Worm (Caenorhabditis elegans) whole organism, L2 larva: ENCODE measurements around the gene M57.2.

ENCODE experiments used
- C34F6.9 ChIP-seq: fragments of 150-350 bp; optimal IDR thresholded peaks from 2 replicates; lab custom pipeline; 2014; ENCODE audit warnings: missing biosample characterization, missing genetic modification characterization
- F13H6.1 ChIP-seq: sonication (generic microtip); optimal IDR thresholded peaks from 2 replicates; lab custom pipeline; 2016; ENCODE audit warnings: missing genetic modification characterization, missing compliant biosample characterization
- R02D3.7 ChIP-seq: fragments of 150-350 bp; optimal IDR thresholded peaks from 2 replicates; lab custom pipeline; 2014; ENCODE audit warnings: missing biosample characterization, missing genetic modification characterization
- Y55F3AM.14 ChIP-seq: fragments of 200-800 bp; sonication (Bioruptor generic); optimal IDR thresholded peaks from 2 replicates; lab custom pipeline; 2018; ENCODE audit warnings: mild to moderate bottlenecking, missing genetic modification characterization, missing compliant biosample characterization
- ZK546.5 ChIP-seq: sonication (generic microtip); optimal IDR thresholded peaks from 2 replicates; lab custom pipeline; 2017; ENCODE audit warnings: missing biosample characterization, missing genetic modification characterization
- alr-1 ChIP-seq: fragments of 150-350 bp; optimal IDR thresholded peaks from 2 replicates; lab custom pipeline; 2014; ENCODE audit warnings: missing biosample characterization, missing genetic modification characterization
- aly-2 ChIP-seq: fragments of 150-350 bp; optimal IDR thresholded peaks from 2 replicates; lab custom pipeline; 2014; ENCODE audit warnings: missing biosample characterization, missing genetic modification characterization
- ama-1 ChIP-seq: fragments of 150-350 bp; optimal IDR thresholded peaks from 2 replicates; lab custom pipeline; 2018; ENCODE audit warnings: inconsistent platforms
- blmp-1 ChIP-seq: sonication (generic microtip); optimal IDR thresholded peaks from 2 replicates; lab custom pipeline; 2017; ENCODE audit warnings: missing genetic modification characterization, mild to moderate bottlenecking, missing compliant biosample characterization, antibody characterized with exemption, moderate library complexity; ENCODE audit not compliant: insufficient read depth
- ceh-16 ChIP-seq: fragments of 150-350 bp; optimal IDR thresholded peaks from 2 replicates; lab custom pipeline; 2014; ENCODE audit warnings: missing biosample characterization, missing genetic modification characterization
- crh-2 ChIP-seq: sonication (generic microtip); optimal IDR thresholded peaks from 2 replicates; lab custom pipeline; 2017; ENCODE audit warnings: missing biosample characterization, missing genetic modification characterization
- dmd-4 ChIP-seq: sonication (generic microtip); optimal IDR thresholded peaks from 2 replicates; lab custom pipeline; 2017; ENCODE audit warnings: missing biosample characterization, missing genetic modification characterization
- egl-27 ChIP-seq: sonication (generic microtip); optimal IDR thresholded peaks from 3 replicates; lab custom pipeline; 2017; ENCODE audit warnings: missing biosample characterization, missing genetic modification reagents, missing genetic modification characterization
- elt-1 ChIP-seq: fragments of 150-350 bp; optimal IDR thresholded peaks from 2 replicates; lab custom pipeline; 2014; ENCODE audit warnings: missing biosample characterization, missing genetic modification characterization
- elt-3 ChIP-seq: sonication (generic microtip); optimal IDR thresholded peaks from 2 replicates; lab custom pipeline; 2017; ENCODE audit warnings: missing biosample characterization, missing genetic modification characterization
- fos-1 ChIP-seq: fragments of 150-350 bp; optimal IDR thresholded peaks from 2 replicates; lab custom pipeline; 2014; ENCODE audit warnings: missing biosample characterization, missing genetic modification characterization
- gmeb-1 ChIP-seq: fragments of 150-350 bp; optimal IDR thresholded peaks from 2 replicates; lab custom pipeline; 2014; ENCODE audit warnings: missing biosample characterization, missing genetic modification characterization
- lin-11 ChIP-seq: fragments of 150-350 bp; sonication (generic microtip); optimal IDR thresholded peaks from 2 replicates; lab custom pipeline; 2014; ENCODE audit warnings: missing biosample characterization, missing genetic modification characterization, inconsistent platforms, mixed read lengths
- lin-13 ChIP-seq: fragments of 150-350 bp; optimal IDR thresholded peaks from 2 replicates; lab custom pipeline; 2014; ENCODE audit warnings: missing biosample characterization, missing genetic modification reagents, missing genetic modification characterization
- lsy-2 ChIP-seq, 2 experiments: fragments of 150-350 bp in 1 of 2; sonication (generic microtip) in 1 of 2; optimal IDR thresholded peaks; 2 replicates each; lab custom pipeline; 2014 to 2017; ENCODE audit warnings: missing biosample characterization in 2 of 2, missing genetic modification characterization in 2 of 2
- mbf-1 ChIP-seq: sonication (generic microtip); optimal IDR thresholded peaks from 2 replicates; lab custom pipeline; 2017; ENCODE audit warnings: missing biosample characterization, missing genetic modification characterization
- mdl-1 ChIP-seq, 2 experiments: fragments of 150-350 bp in 1 of 2; sonication (generic microtip) in 1 of 2; optimal IDR thresholded peaks; 2 replicates each; lab custom pipeline; 2017; ENCODE audit warnings: missing biosample characterization in 2 of 2, missing genetic modification characterization in 2 of 2
- nhr-11 ChIP-seq: fragments of 150-350 bp; optimal IDR thresholded peaks from 2 replicates; lab custom pipeline; 2014; ENCODE audit warnings: missing biosample characterization, missing genetic modification characterization
- nhr-12 ChIP-seq: fragments of 150-350 bp; optimal IDR thresholded peaks from 2 replicates; lab custom pipeline; 2014; ENCODE audit warnings: missing biosample characterization, missing genetic modification characterization
- nhr-129 ChIP-seq: fragments of 150-350 bp; optimal IDR thresholded peaks from 2 replicates; lab custom pipeline; 2014; ENCODE audit warnings: missing biosample characterization, missing genetic modification characterization
- nhr-21 ChIP-seq: fragments of 150-350 bp; optimal IDR thresholded peaks from 2 replicates; lab custom pipeline; 2014; ENCODE audit warnings: missing biosample characterization, missing genetic modification characterization
- nhr-23 ChIP-seq: fragments of 150-350 bp; optimal IDR thresholded peaks from 2 replicates; lab custom pipeline; 2014; ENCODE audit warnings: missing biosample characterization, missing genetic modification reagents, missing genetic modification characterization
- nhr-237 ChIP-seq: fragments of 150-350 bp; optimal IDR thresholded peaks from 2 replicates; lab custom pipeline; 2014; ENCODE audit warnings: missing biosample characterization, missing genetic modification characterization
- nhr-25 ChIP-seq: fragments of 150-350 bp; sonication (generic microtip); optimal IDR thresholded peaks from 3 replicates; lab custom pipeline; 2014; ENCODE audit warnings: missing biosample characterization, missing genetic modification characterization
- nhr-6 ChIP-seq: fragments of 150-350 bp; optimal IDR thresholded peaks from 2 replicates; lab custom pipeline; 2014; ENCODE audit warnings: missing biosample characterization, missing genetic modification characterization
- nhr-77 ChIP-seq: fragments of 150-350 bp; optimal IDR thresholded peaks from 2 replicates; lab custom pipeline; 2014; ENCODE audit warnings: missing biosample characterization, missing genetic modification characterization
- peb-1 ChIP-seq: fragments of 150-350 bp; optimal IDR thresholded peaks from 2 replicates; lab custom pipeline; 2014; ENCODE audit warnings: missing biosample characterization, missing genetic modification characterization
- sem-4 ChIP-seq: fragments of 150-350 bp; optimal IDR thresholded peaks from 2 replicates; lab custom pipeline; 2014; ENCODE audit warnings: missing biosample characterization, missing genetic modification reagents, missing genetic modification characterization
- skn-1 ChIP-seq: sonication (generic microtip); optimal IDR thresholded peaks from 2 replicates; lab custom pipeline; 2017; ENCODE audit warnings: missing biosample characterization, missing genetic modification characterization
- sma-3 ChIP-seq: sonication (generic microtip); optimal IDR thresholded peaks from 2 replicates; lab custom pipeline; 2016; ENCODE audit warnings: missing genetic modification reagents, missing genetic modification characterization, missing compliant biosample characterization
- sma-9 ChIP-seq, 2 experiments: fragments of 150-350 bp in 1 of 2; sonication (generic microtip) in 1 of 2; optimal IDR thresholded peaks; 2 replicates each; lab custom pipeline; 2014 to 2016; ENCODE audit warnings: missing genetic modification characterization in 2 of 2, mild to moderate bottlenecking in 1 of 2, missing biosample characterization in 1 of 2, missing compliant biosample characterization in 1 of 2, missing genetic modification reagents in 1 of 2, moderate library complexity in 1 of 2
- snpc-4 ChIP-seq: fragments of 150-350 bp; optimal IDR thresholded peaks from 2 replicates; lab custom pipeline; 2014; ENCODE audit warnings: missing biosample characterization, missing genetic modification characterization
- unc-39 ChIP-seq: fragments of 150-350 bp; optimal IDR thresholded peaks from 2 replicates; lab custom pipeline; 2014; ENCODE audit warnings: missing biosample characterization, missing genetic modification characterization
- unc-55 ChIP-seq: fragments of 150-350 bp; sonication (generic microtip); optimal IDR thresholded peaks from 3 replicates; lab custom pipeline; 2014; ENCODE audit warnings: missing biosample characterization, missing genetic modification reagents, missing genetic modification characterization
- unc-62 ChIP-seq: fragments of 150-350 bp; optimal IDR thresholded peaks from 2 replicates; lab custom pipeline; 2014; ENCODE audit warnings: missing biosample characterization, missing genetic modification reagents, missing genetic modification characterization
- zag-1 ChIP-seq: fragments of 150-350 bp; optimal IDR thresholded peaks from 2 replicates; lab custom pipeline; 2014; ENCODE audit warnings: missing biosample characterization, missing genetic modification characterization
- ztf-11 ChIP-seq: sonication (generic microtip); optimal IDR thresholded peaks from 2 replicates; lab custom pipeline; 2017; ENCODE audit warnings: missing biosample characterization, missing genetic modification characterization
- ztf-4 ChIP-seq: fragments of 150-350 bp; optimal IDR thresholded peaks from 2 replicates; lab custom pipeline; 2014; ENCODE audit warnings: missing biosample characterization, missing genetic modification characterization

Gene M57.2

DNA sequence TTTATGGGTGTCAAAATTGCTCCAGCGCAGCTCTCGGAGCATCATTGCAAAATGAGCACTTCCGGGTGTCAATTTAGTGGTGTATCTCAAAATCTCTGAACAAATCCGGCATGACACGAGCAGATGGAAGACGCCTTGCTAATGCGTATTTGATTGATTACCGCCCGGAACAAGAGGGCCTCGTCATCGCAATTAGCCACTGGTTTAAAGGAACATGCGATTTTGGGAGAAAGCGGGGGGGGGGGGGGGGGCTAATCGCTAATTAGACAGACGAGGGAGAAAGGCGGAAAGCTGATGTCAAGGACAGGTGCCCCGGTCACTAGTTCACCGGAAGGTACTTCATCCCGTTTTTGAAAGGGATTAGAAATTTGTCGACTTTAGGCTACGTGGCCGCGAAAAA, 5.4 kb upstream of the M57.2 start:
- no peak for TF ChIP-seq ztf-4 (tag; lab: Kevin White, UChicago)
- no peak for TF ChIP-seq mbf-1 (tag; lab: Kevin White, UChicago)
- TF ChIP-seq sma-9 (GFP tag; optimal IDR thresholded peaks at IDR 0.05; lab: Kevin White, UChicago) = no peak
- no peak for TF ChIP-seq sma-9 (tag; optimal IDR thresholded peaks at IDR 0.05; lab: Kevin White, UChicago)
- no peak for TF ChIP-seq mdl-1 (tag; optimal IDR thresholded peaks at IDR 0.05; lab: Kevin White, UChicago)
- TF ChIP-seq Y55F3AM.14 (GFP tag; lab: Kevin White, UChicago) = no peak
- TF ChIP-seq lin-11 (tag; lab: Kevin White, UChicago) = no peak
- no peak for TF ChIP-seq ama-1
- TF ChIP-seq unc-39 (tag; lab: Kevin White, UChicago) = no peak
- TF ChIP-seq snpc-4 = no peak
- no peak for TF ChIP-seq nhr-23
- no peak for TF ChIP-seq blmp-1 (tag; lab: Kevin White, UChicago)
- TF ChIP-seq ztf-11 (tag; lab: Kevin White, UChicago) = no peak
- no peak for TF ChIP-seq nhr-129 (tag; lab: Kevin White, UChicago)
- no peak for TF ChIP-seq aly-2 (tag; lab: Kevin White, UChicago)
- TF ChIP-seq unc-62 = no peak
- no peak for TF ChIP-seq peb-1 (tag; lab: Kevin White, UChicago)
- no peak for TF ChIP-seq lin-13
- no peak for TF ChIP-seq ceh-16
- no peak for TF ChIP-seq nhr-12 (tag; lab: Kevin White, UChicago)
- no peak for TF ChIP-seq egl-27 (tag; lab: Kevin White, UChicago)

DNA sequence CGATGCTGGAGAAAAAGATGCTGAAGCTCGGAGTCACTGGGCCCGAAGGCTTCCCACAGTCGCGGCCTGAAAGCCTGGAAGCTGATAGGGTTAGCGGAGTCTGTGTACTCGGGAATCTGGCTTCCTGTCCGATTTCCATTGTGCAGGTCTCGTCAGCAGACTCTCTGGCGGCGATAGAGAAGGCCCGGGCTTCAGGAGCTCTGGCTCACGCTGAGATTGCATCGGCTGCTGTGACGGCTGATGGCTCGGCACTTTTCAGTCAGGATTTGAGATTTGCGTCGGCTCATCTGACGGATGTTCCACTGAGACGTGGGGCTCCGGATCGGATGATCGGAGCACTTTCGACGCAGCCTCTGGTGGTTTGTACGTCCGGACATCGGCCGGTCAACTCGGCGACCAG, 3.7 kb upstream of the M57.2 start:
- TF ChIP-seq fos-1 (tag; lab: Kevin White, UChicago) = no peak
- no peak for TF ChIP-seq sma-9 (GFP tag; optimal IDR thresholded peaks at IDR 0.05; lab: Kevin White, UChicago)
- TF ChIP-seq sma-9 (tag; optimal IDR thresholded peaks at IDR 0.05; lab: Kevin White, UChicago) = no peak
- no peak for TF ChIP-seq nhr-11 (tag; lab: Kevin White, UChicago)
- no peak for TF ChIP-seq sma-3 (GFP tag; lab: Kevin White, UChicago)
- no peak for TF ChIP-seq ztf-4 (tag; lab: Kevin White, UChicago)
- TF ChIP-seq lin-11 (tag; lab: Kevin White, UChicago) = no peak
- TF ChIP-seq skn-1 (tag; lab: Kevin White, UChicago) = no peak
- TF ChIP-seq elt-3 (tag; lab: Kevin White, UChicago) = no peak
- TF ChIP-seq nhr-6 (tag; lab: Kevin White, UChicago) = no peak
- no peak for TF ChIP-seq nhr-77
- no peak for TF ChIP-seq zag-1 (tag; lab: Kevin White, UChicago)
- no peak for TF ChIP-seq elt-1 (tag; lab: Kevin White, UChicago)
- TF ChIP-seq dmd-4 (tag; lab: Kevin White, UChicago) = no peak
- TF ChIP-seq nhr-21 (tag; lab: Kevin White, UChicago) = no peak
- TF ChIP-seq mbf-1 (tag; lab: Kevin White, UChicago) = no peak
- TF ChIP-seq unc-39 (tag; lab: Kevin White, UChicago) = no peak

DNA sequence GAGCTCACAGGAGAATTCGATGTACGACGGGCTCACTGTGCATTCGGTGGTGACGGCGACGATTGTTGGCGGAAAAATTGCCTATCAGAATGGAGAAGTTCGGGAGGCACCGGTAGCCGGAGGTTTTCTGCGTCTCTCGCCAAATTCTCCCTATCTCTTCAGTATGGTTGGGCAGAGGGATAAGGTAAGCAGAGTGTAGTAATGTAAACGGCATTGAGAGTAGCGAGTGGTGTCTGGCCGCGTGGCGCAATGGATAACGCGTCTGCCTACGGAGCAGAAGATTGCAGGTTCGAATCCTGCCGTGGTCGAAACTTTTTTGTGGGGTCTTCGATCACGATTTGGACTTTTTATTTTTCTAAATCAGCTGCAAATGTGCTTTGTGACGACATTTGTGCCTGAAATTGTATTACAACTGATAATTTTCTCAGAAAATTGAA, 2.6 kb upstream of the M57.2 start:
- TF ChIP-seq nhr-77 (no peak), snpc-4 (no peak), ZK546.5 (no peak), lin-13 (peak; percentile 27), egl-27 (tag; lab: Kevin White, UChicago) (no peak), gmeb-1 (peak; percentile 33), nhr-6 (tag; lab: Kevin White, UChicago) (no peak), F13H6.1 (peak; percentile 39), ztf-11 (tag; lab: Kevin White, UChicago) (no peak), ceh-16 (no peak), dmd-4 (tag; lab: Kevin White, UChicago) (no peak), nhr-21 (tag; lab: Kevin White, UChicago) (peak; percentile 17), aly-2 (tag; lab: Kevin White, UChicago) (no peak), elt-3 (tag; lab: Kevin White, UChicago) (no peak), alr-1 (tag; lab: Kevin White, UChicago) (no peak), nhr-11 (tag; lab: Kevin White, UChicago) (no peak), elt-1 (tag; lab: Kevin White, UChicago) (no peak), mdl-1 (tag; optimal IDR thresholded peaks at IDR 0.05; lab: Kevin White, UChicago) (no peak), sem-4 (tag; lab: Kevin White, UChicago) (no peak), crh-2 (tag; lab: Kevin White, UChicago) (peak; percentile 48), C34F6.9 (tag; lab: Kevin White, UChicago) (peak; percentile 51), nhr-129 (tag; lab: Kevin White, UChicago) (peak; percentile 77), unc-55 (peak; percentile 36), zag-1 (tag; lab: Kevin White, UChicago) (no peak), R02D3.7 (tag; lab: Kevin White, UChicago) (no peak), sma-9 (GFP tag; optimal IDR thresholded peaks at IDR 0.05; lab: Kevin White, UChicago) (peak; percentile 43), sma-9 (tag; optimal IDR thresholded peaks at IDR 0.05; lab: Kevin White, UChicago) (no peak), nhr-237 (tag; lab: Kevin White, UChicago) (no peak), lin-11 (tag; lab: Kevin White, UChicago) (peak; percentile 44), ama-1 (no peak), Y55F3AM.14 (GFP tag; lab: Kevin White, UChicago) (peak; percentile 55), mbf-1 (tag; lab: Kevin White, UChicago) (no peak), sma-3 (GFP tag; lab: Kevin White, UChicago) (peak; percentile 37), lsy-2 (tag; optimal IDR thresholded peaks at IDR 0.05; lab: Kevin White, UChicago) (peak in 1 of 2 experiments; percentile 51), nhr-25 (tag; lab: Kevin White, UChicago) (no peak)
